Worm (Caenorhabditis elegans) whole organism, L1 larva: ENCODE measurements around the gene rmd-3.

Experiments
- C16A3.4 ChIP-seq: fragments of 150-350 bp; optimal IDR thresholded peaks from 2 replicates; lab custom pipeline; 2014; ENCODE audit warnings: missing biosample characterization, missing genetic modification characterization
- C34B4.2 ChIP-seq: sonication (generic microtip); optimal IDR thresholded peaks from 2 replicates; lab custom pipeline; 2017; ENCODE audit warnings: mild to moderate bottlenecking, missing genetic modification characterization, missing compliant biosample characterization
- F16B12.6 ChIP-seq: fragments of 150-350 bp; optimal IDR thresholded peaks from 2 replicates; lab custom pipeline; 2014; ENCODE audit warnings: missing biosample characterization, missing genetic modification characterization
- aha-1 ChIP-seq: fragments of 150-350 bp; optimal IDR thresholded peaks from 2 replicates; lab custom pipeline; 2014; ENCODE audit warnings: missing biosample characterization, missing genetic modification characterization
- alr-1 ChIP-seq: fragments of 200-800 bp; sonication (Bioruptor generic); optimal IDR thresholded peaks from 2 replicates; lab custom pipeline; 2018; ENCODE audit warnings: borderline replicate concordance, mild to moderate bottlenecking, missing genetic modification characterization, missing compliant biosample characterization
- aly-2 ChIP-seq: fragments of 150-350 bp; optimal IDR thresholded peaks from 2 replicates; lab custom pipeline; 2014; ENCODE audit warnings: missing biosample characterization, missing genetic modification characterization
- ama-1 ChIP-seq: fragments of 150-350 bp; optimal IDR thresholded peaks from 2 replicates; lab custom pipeline; 2014
- blmp-1 ChIP-seq: fragments of 150-350 bp; optimal IDR thresholded peaks from 2 replicates; lab custom pipeline; 2014; ENCODE audit warnings: missing biosample characterization, missing genetic modification characterization
- ceh-63 ChIP-seq: fragments of 200-800 bp; sonication (Bioruptor generic); optimal IDR thresholded peaks from 2 replicates; lab custom pipeline; 2018; ENCODE audit warnings: mild to moderate bottlenecking, missing genetic modification characterization, missing compliant biosample characterization
- ceh-8 ChIP-seq: fragments of 200-800 bp; sonication (Bioruptor generic); optimal IDR thresholded peaks from 2 replicates; lab custom pipeline; 2018; ENCODE audit warnings: mild to moderate bottlenecking, missing genetic modification characterization, moderate library complexity, missing compliant biosample characterization
- ceh-82 ChIP-seq, 3 experiments: fragments of 150-350 bp in 1 of 3; sonication (generic microtip) in 2 of 3; optimal IDR thresholded peaks; 2 replicates each; lab custom pipeline; 2014 to 2017; ENCODE audit warnings: missing biosample characterization in 3 of 3, missing genetic modification characterization in 3 of 3
- ceh-88 ChIP-seq: fragments of 200-800 bp; sonication (Bioruptor generic); IDR thresholded peaks from 2 replicates; pipeline ENCODE4 v1.3.6; 2022; ENCODE audit warnings: missing genetic modification characterization, missing compliant biosample characterization
- ceh-90 ChIP-seq: sonication (generic microtip); optimal IDR thresholded peaks from 2 replicates; lab custom pipeline; 2016; ENCODE audit warnings: missing genetic modification characterization, missing compliant biosample characterization
- ces-1 ChIP-seq: fragments of 150-350 bp; optimal IDR thresholded peaks from 2 replicates; lab custom pipeline; 2014; ENCODE audit warnings: missing biosample characterization, missing genetic modification reagents, missing genetic modification characterization
- dpl-1 ChIP-seq, 3 experiments: fragments of 150-350 bp in 2 of 3; sonication (generic microtip) in 1 of 3; optimal IDR thresholded peaks; 2 replicates each; lab custom pipeline; 2014 to 2017; ENCODE audit warnings: missing biosample characterization in 3 of 3, missing genetic modification characterization in 3 of 3, missing genetic modification reagents in 3 of 3
- dsc-1 ChIP-seq: sonication (generic microtip); optimal IDR thresholded peaks from 2 replicates; lab custom pipeline; 2016; ENCODE audit warnings: mild to moderate bottlenecking, missing genetic modification characterization, missing compliant biosample characterization
- efl-1 ChIP-seq, 4 experiments: fragments of 150-350 bp; optimal IDR thresholded peaks in 3 of 4; peaks in 1 of 4; 1 replicate in 1 of 4; 2 replicates in 3 of 4; lab custom pipeline; 2014; ENCODE audit warnings: missing biosample characterization in 2 of 4, missing genetic modification characterization in 2 of 4, missing genetic modification reagents in 2 of 4
- egl-13 ChIP-seq: sonication (generic microtip); optimal IDR thresholded peaks from 2 replicates; lab custom pipeline; 2016; ENCODE audit warnings: missing genotype, missing genetic modification reagents, missing genetic modification characterization, missing compliant biosample characterization
- egl-27 ChIP-seq, 2 experiments: fragments of 150-350 bp in 1 of 2; sonication (generic microtip); optimal IDR thresholded peaks; 3 replicates each; lab custom pipeline; 2017 to 2018; ENCODE audit warnings: missing biosample characterization in 2 of 2, missing genetic modification characterization in 2 of 2, missing genetic modification reagents in 2 of 2
- elt-2 ChIP-seq: sonication (generic microtip); optimal IDR thresholded peaks from 2 replicates; lab custom pipeline; 2016; ENCODE audit warnings: missing genetic modification characterization, mild to moderate bottlenecking, inconsistent platforms, missing compliant biosample characterization, missing genetic modification reagents
- fkh-10 ChIP-seq: sonication (generic microtip); optimal IDR thresholded peaks from 2 replicates; lab custom pipeline; 2017; ENCODE audit warnings: missing biosample characterization, missing genetic modification reagents, missing genetic modification characterization
- fkh-8 ChIP-seq: sonication (generic microtip); optimal IDR thresholded peaks from 2 replicates; lab custom pipeline; 2016; ENCODE audit warnings: mild to moderate bottlenecking, missing genetic modification characterization, missing compliant biosample characterization
- grh-1 ChIP-seq: fragments of 200-800 bp; sonication (Bioruptor generic); IDR thresholded peaks from 2 replicates; pipeline ENCODE4 v1.3.6; 2022; ENCODE audit warnings: missing genetic modification reagents, missing genetic modification characterization, missing compliant biosample characterization
- hlh-4 ChIP-seq: sonication (generic microtip); optimal IDR thresholded peaks from 2 replicates; lab custom pipeline; 2016; ENCODE audit warnings: mild to moderate bottlenecking, missing genetic modification characterization, missing compliant biosample characterization
- irx-1 ChIP-seq: sonication (generic microtip); optimal IDR thresholded peaks from 2 replicates; lab custom pipeline; 2016; ENCODE audit warnings: missing genetic modification characterization, missing compliant biosample characterization
- lin-39 ChIP-seq: fragments of 150-350 bp; optimal IDR thresholded peaks from 2 replicates; lab custom pipeline; 2014; ENCODE audit warnings: missing biosample characterization, missing genetic modification reagents, missing genetic modification characterization
- lir-3 ChIP-seq: sonication (generic microtip); optimal IDR thresholded peaks from 2 replicates; lab custom pipeline; 2016; ENCODE audit warnings: mild to moderate bottlenecking, missing genetic modification characterization, moderate library complexity, missing compliant biosample characterization; ENCODE audit not compliant: poor library complexity
- mab-9 ChIP-seq: fragments of 200-800 bp; sonication (Bioruptor generic); IDR thresholded peaks from 2 replicates; pipeline ENCODE4 v1.3.6; 2022; ENCODE audit warnings: missing genetic modification reagents, missing genetic modification characterization, missing compliant biosample characterization
- mdl-1 ChIP-seq, 2 experiments: fragments of 150-350 bp; optimal IDR thresholded peaks; 2 replicates each; lab custom pipeline; 2014 to 2017; ENCODE audit warnings: missing biosample characterization in 2 of 2, missing genetic modification characterization in 2 of 2, inconsistent platforms in 1 of 2
- mep-1 ChIP-seq: fragments of 150-350 bp; optimal IDR thresholded peaks from 2 replicates; lab custom pipeline; 2014; ENCODE audit warnings: missing biosample characterization, missing genetic modification characterization
- nhr-20 ChIP-seq: sonication (generic microtip); optimal IDR thresholded peaks from 2 replicates; lab custom pipeline; 2016; ENCODE audit warnings: mild to moderate bottlenecking, missing genetic modification characterization, missing compliant biosample characterization
- nhr-28 ChIP-seq: fragments of 150-350 bp; optimal IDR thresholded peaks from 2 replicates; lab custom pipeline; 2014; ENCODE audit warnings: missing biosample characterization, missing genetic modification characterization
- nhr-77 ChIP-seq: fragments of 150-350 bp; optimal IDR thresholded peaks from 2 replicates; lab custom pipeline; 2014; ENCODE audit warnings: missing biosample characterization, missing genetic modification characterization
- nhr-84 ChIP-seq: sonication (generic microtip); optimal IDR thresholded peaks from 2 replicates; lab custom pipeline; 2017; ENCODE audit warnings: missing biosample characterization, missing genetic modification characterization
- nhr-85 ChIP-seq: sonication (generic microtip); peaks from one replicate; lab custom pipeline; 2016; ENCODE audit warnings: missing genetic modification characterization, inconsistent platforms, missing compliant biosample characterization
- nhr-90 ChIP-seq: sonication (generic microtip); optimal IDR thresholded peaks from 2 replicates; lab custom pipeline; 2016; ENCODE audit warnings: mild to moderate bottlenecking, missing genetic modification characterization, missing compliant biosample characterization; ENCODE audit not compliant: poor library complexity
- pax-3 ChIP-seq: fragments of 200-800 bp; sonication (Bioruptor generic); optimal IDR thresholded peaks from 2 replicates; lab custom pipeline; 2018; ENCODE audit warnings: mild to moderate bottlenecking, missing genetic modification characterization, moderate library complexity, missing compliant biosample characterization
- rnt-1 ChIP-seq: sonication (generic microtip); optimal IDR thresholded peaks from 2 replicates; lab custom pipeline; 2016; ENCODE audit warnings: mild to moderate bottlenecking, missing genetic modification characterization, moderate library complexity, missing compliant biosample characterization
- skn-1 ChIP-seq: fragments of 150-350 bp; optimal IDR thresholded peaks from 2 replicates; lab custom pipeline; 2014; ENCODE audit warnings: missing biosample characterization, missing genetic modification characterization
- sox-4 ChIP-seq: sonication (generic microtip); optimal IDR thresholded peaks from 2 replicates; lab custom pipeline; 2016; ENCODE audit warnings: missing genetic modification characterization, missing compliant biosample characterization
- sup-37 ChIP-seq: fragments of 200-800 bp; sonication (Bioruptor generic); optimal IDR thresholded peaks from 2 replicates; lab custom pipeline; 2018; ENCODE audit warnings: mild to moderate bottlenecking, missing genetic modification characterization, missing compliant biosample characterization
- swsn-7 ChIP-seq: sonication (generic microtip); optimal IDR thresholded peaks from 2 replicates; lab custom pipeline; 2016; ENCODE audit warnings: missing genetic modification characterization, missing compliant biosample characterization
- unc-130 ChIP-seq: fragments of 150-350 bp; optimal IDR thresholded peaks from 2 replicates; lab custom pipeline; 2017; ENCODE audit warnings: missing biosample characterization, missing genetic modification characterization, inconsistent platforms
- unc-30 ChIP-seq: sonication (generic microtip); optimal IDR thresholded peaks from 2 replicates; lab custom pipeline; 2017; ENCODE audit warnings: missing biosample characterization, missing genetic modification characterization
- vab-15 ChIP-seq: sonication (generic microtip); optimal IDR thresholded peaks from 2 replicates; lab custom pipeline; 2017; ENCODE audit warnings: missing genotype, mild to moderate bottlenecking, missing genetic modification characterization, missing compliant biosample characterization
- xbp-1 ChIP-seq: sonication (generic microtip); optimal IDR thresholded peaks from 2 replicates; lab custom pipeline; 2016; ENCODE audit warnings: missing genetic modification characterization, missing compliant biosample characterization
- zag-1 ChIP-seq: fragments of 150-350 bp; optimal IDR thresholded peaks from 2 replicates; lab custom pipeline; 2014; ENCODE audit warnings: missing biosample characterization, missing genetic modification characterization
- zip-4 ChIP-seq: fragments of 200-800 bp; sonication (Bioruptor generic); optimal IDR thresholded peaks from 2 replicates; lab custom pipeline; 2018; ENCODE audit warnings: mild to moderate bottlenecking, missing genetic modification characterization, moderate library complexity, missing compliant biosample characterization
- ztf-4 ChIP-seq: fragments of 150-350 bp; optimal IDR thresholded peaks from 2 replicates; lab custom pipeline; 2014; ENCODE audit warnings: missing biosample characterization, missing genetic modification characterization

rmd-3 gene

ce11 chrII:11293433-11293832, 46.0 kb downstream of the rmd-3 start, which contains the start of gene C47G2.4 (continued):
- TF ChIP-seq elt-2 (tag; lab: Kevin White, UChicago) (no peak), zag-1 (no peak), pax-3 (no peak), C16A3.4 (tag; lab: Kevin White, UChicago) (peak; percentile 77), aha-1 (tag; lab: Kevin White, UChicago) (no peak), mdl-1 (tag; optimal IDR thresholded peaks at IDR 0.05; lab: Kevin White, UChicago) (peak in 1 of 2 experiments; percentile 40), nhr-28 (no peak), ceh-82 (tag; optimal IDR thresholded peaks at IDR 0.05; lab: Kevin White, UChicago) (peak; percentile 69 to 83 (median 71)), ceh-88 (GFP tag; lab: Robert Waterston, UW) (no peak), vab-15 (tag; lab: Kevin White, UChicago) (no peak), alr-1 (no peak), C34B4.2 (tag; lab: Kevin White, UChicago) (no peak), F16B12.6 (peak; percentile 65), mep-1 (peak; percentile 58), aly-2 (no peak), lin-39 (tag; lab: Kevin White, UChicago) (no peak), ceh-90 (tag; lab: Kevin White, UChicago) (no peak), zip-4 (no peak), ceh-63 (GFP tag; lab: Kevin White, UChicago) (no peak), hlh-4 (tag; lab: Kevin White, UChicago) (no peak), mab-9 (GFP tag; lab: Robert Waterston, UW) (no peak), ztf-4 (tag; lab: Kevin White, UChicago) (no peak), rnt-1 (tag; lab: Kevin White, UChicago) (peak; percentile 83), fkh-8 (tag; lab: Kevin White, UChicago) (peak; percentile 49), egl-27 (tag; optimal IDR thresholded peaks at IDR 0.05; lab: Kevin White, UChicago) (no peak), nhr-20 (tag; lab: Kevin White, UChicago) (peak; percentile 74), nhr-85 (tag; lab: Kevin White, UChicago) (peak; percentile 76), dsc-1 (peak; percentile 43), egl-13 (peak; percentile 11), ama-1 (lab: Kevin White, UChicago) (no peak), unc-30 (tag; lab: Kevin White, UChicago) (no peak), swsn-7 (tag; lab: Kevin White, UChicago) (peak; percentile 64), nhr-84 (no peak), dpl-1 (GFP tag; optimal IDR thresholded peaks at IDR 0.05; lab: Kevin White, UChicago) (peak; percentile 64 to 77 (median 71)), sox-4 (tag; lab: Kevin White, UChicago) (no peak), nhr-77 (no peak), skn-1 (tag; lab: Kevin White, UChicago) (peak; percentile 50)

- TF ChIP-seq nhr-77 (no peak), grh-1 (no peak), ama-1 (lab: Kevin White, UChicago) (no peak), mep-1 (peak; percentile 4), zag-1 (no peak), ces-1 (GFP tag; lab: Kevin White, UChicago) (no peak), dpl-1 (GFP tag; optimal IDR thresholded peaks at IDR 0.05; lab: Kevin White, UChicago) (peak; percentile 73 to 86 (median 85)), rnt-1 (tag; lab: Kevin White, UChicago) (peak; percentile 85), skn-1 (tag; lab: Kevin White, UChicago) (peak; percentile 30), efl-1 (optimal IDR thresholded peaks at IDR 0.05; lab: Kevin White, UChicago) (peak; percentile 80 to 88), efl-1 (GFP tag; optimal IDR thresholded peaks at IDR 0.05 in 1 of 2; lab: Kevin White, UChicago) (peak; percentile 86 to 99), sox-4 (tag; lab: Kevin White, UChicago) (peak; percentile 56), ceh-82 (tag; optimal IDR thresholded peaks at IDR 0.05; lab: Kevin White, UChicago) (no peak), irx-1 (tag; lab: Kevin White, UChicago) (peak; percentile 47), lir-3 (tag; lab: Kevin White, UChicago) (peak; percentile 60), swsn-7 (tag; lab: Kevin White, UChicago) (peak; percentile 27), C16A3.4 (tag; lab: Kevin White, UChicago) (no peak), ceh-8 (GFP tag; lab: Kevin White, UChicago) (no peak), nhr-84 (no peak), sup-37 (GFP tag; lab: Kevin White, UChicago) (no peak), nhr-90 (tag; lab: Kevin White, UChicago) (peak; percentile 73), xbp-1 (tag; lab: Kevin White, UChicago) (peak; percentile 31), blmp-1 (peak; percentile 7), elt-2 (tag; lab: Kevin White, UChicago) (peak; percentile 26), fkh-10 (GFP tag; lab: Kevin White, UChicago) (no peak), egl-13 (peak; percentile 46), unc-130 (tag; lab: Kevin White, UChicago) (peak; percentile 87), dsc-1 (peak; percentile 59)
Measured at ce11 chrII:11290109-11290784, 49.2 kb downstream of the rmd-3 start, which contains the start of gene C47G2.3. C47G2.3 (minus strand) TSS chrII:11290159.
